Fruit fly (Drosophila melanogaster): ENCODE measurements around the gene bond.

bond gene

DNA sequence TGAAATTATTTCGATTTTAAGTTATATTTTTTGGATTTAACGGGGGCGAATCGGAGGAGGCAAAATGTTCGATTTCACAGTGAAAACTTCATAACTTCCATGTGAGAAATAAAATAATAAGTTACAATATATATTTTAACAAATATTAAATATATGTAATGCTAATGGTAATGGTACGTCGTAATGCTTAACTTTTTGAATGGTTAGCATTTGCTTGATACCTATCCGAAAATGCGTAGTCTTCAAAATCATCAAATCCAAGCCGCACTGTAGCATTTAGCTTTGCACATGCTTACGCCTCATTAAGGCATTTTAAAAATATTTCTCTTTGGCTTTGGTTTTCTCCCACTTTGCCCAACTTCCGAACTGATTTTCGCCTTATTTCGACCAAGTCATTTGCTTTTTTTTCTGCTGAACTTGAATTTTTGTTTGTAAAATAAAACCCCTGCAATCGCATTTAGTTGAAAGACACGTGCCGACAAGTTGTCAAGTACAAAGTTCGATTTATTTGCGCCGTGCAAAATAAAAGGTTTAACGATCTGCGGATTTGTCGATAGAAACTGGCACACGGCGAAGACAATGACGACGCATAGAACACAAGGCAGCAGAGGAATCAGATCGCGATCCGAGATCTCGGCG, 7.6 kb upstream of the bond start:
- TF ChIP-seq Fer1 (GFP tag; optimal IDR thresholded peaks at IDR 0.05) (peak; percentile 5), lov (optimal IDR thresholded peaks at IDR 0.05) (no peak), lov (GFP tag; IDR thresholded peaks at IDR 0.05) (no peak), CG10959 (GFP tag; IDR thresholded peaks at IDR 0.05) (no peak), CG6272 (GFP tag; IDR thresholded peaks at IDR 0.05) (no peak), jumu (GFP tag; optimal IDR thresholded peaks at IDR 0.05) (no peak), CG7556 (GFP tag; optimal IDR thresholded peaks at IDR 0.05) (no peak), CG17328 (GFP tag; IDR thresholded peaks at IDR 0.05) (peak; percentile 34; the same call in 1 of the 2 replicates), prd (optimal IDR thresholded peaks at IDR 0.05) (no peak), prd (GFP tag; IDR thresholded peaks at IDR 0.05) (peak; percentile 49; the same call in 1 of the 3 replicates), Hr51 (GFP tag; optimal IDR thresholded peaks at IDR 0.05) (peak in 1 of 2 experiments; percentile 46), Ptx1 (GFP tag; IDR thresholded peaks at IDR 0.05) (peak; percentile 45; the same call in 1 of the 2 replicates), unc-4 (GFP tag; IDR thresholded peaks at IDR 0.05; ENCODE audit: partially characterized antibody) (no peak), gem (tag; optimal IDR thresholded peaks at IDR 0.05) (peak; percentile 46), wor (GFP tag; IDR thresholded peaks at IDR 0.05) (no peak), hkb (optimal IDR thresholded peaks at IDR 0.05) (no peak), hkb (GFP tag; IDR thresholded peaks at IDR 0.05) (peak; percentile 20; the same call in 1 of the 2 replicates), sc (optimal IDR thresholded peaks at IDR 0.05) (no peak), sc (GFP tag; optimal IDR thresholded peaks at IDR 0.05) (no peak), Stat92E (GFP tag; optimal IDR thresholded peaks at IDR 0.05) (no peak), CG1603 (tag; optimal IDR thresholded peaks at IDR 0.05) (no peak), CG16863 (GFP tag; optimal IDR thresholded peaks at IDR 0.05) (no peak), chn (GFP tag; optimal IDR thresholded peaks at IDR 0.05) (no peak), CG4360 (GFP tag; IDR thresholded peaks at IDR 0.05) (no peak), disco-r (GFP tag; optimal IDR thresholded peaks at IDR 0.05) (no peak), Dbx (GFP tag; IDR thresholded peaks at IDR 0.05) (no peak), Oaz (GFP tag; IDR thresholded peaks at IDR 0.05) (no peak), Camta (GFP tag; optimal IDR thresholded peaks at IDR 0.05) (no peak), Side (GFP tag; optimal IDR thresholded peaks at IDR 0.05) (no peak), CG11085 (GFP tag; IDR thresholded peaks at IDR 0.05) (no peak), CG12744 (GFP tag; optimal IDR thresholded peaks at IDR 0.05) (no peak), pros (GFP tag; optimal IDR thresholded peaks at IDR 0.05) (no peak), CG32767 (GFP tag; IDR thresholded peaks at IDR 0.05) (no peak), CG12659 (GFP tag; optimal IDR thresholded peaks at IDR 0.05) (no peak), CG7987 (GFP tag; optimal IDR thresholded peaks at IDR 0.05) (no peak), cato (GFP tag; optimal IDR thresholded peaks at IDR 0.05; ENCODE audit: borderline replicate concordance) (no peak), Dp (GFP tag; optimal IDR thresholded peaks at IDR 0.05) (no peak), stc (GFP tag; IDR thresholded peaks at IDR 0.05) (peak; percentile 67), ewg (GFP tag; optimal IDR thresholded peaks at IDR 0.05) (no peak), ftz-f1 (GFP tag; optimal IDR thresholded peaks at IDR 0.05) (no peak), CG14050 (GFP tag; IDR thresholded peaks at IDR 0.05) (peak; percentile 45; the same call in 1 of the 3 replicates), dpn (GFP tag; optimal IDR thresholded peaks at IDR 0.05) (peak in 1 of 2 experiments; percentile 22), Ssrp (tag; optimal IDR thresholded peaks at IDR 0.05) (no peak), sob (GFP tag; IDR thresholded peaks at IDR 0.05) (no peak), CG2678 (tag; optimal IDR thresholded peaks at IDR 0.05) (peak; percentile 39), tna (GFP tag; IDR thresholded peaks at IDR 0.05; ENCODE audit: partially characterized antibody) (no peak), CG1792 (GFP tag; optimal IDR thresholded peaks at IDR 0.05) (no peak), CG32772 (GFP tag; IDR thresholded peaks at IDR 0.05) (0 out of 2 replicates have a peak, but pooled peaks have one; percentile 22), shn (GFP tag; optimal IDR thresholded peaks at IDR 0.05) (no peak), gsb (GFP tag; IDR thresholded peaks at IDR 0.05) (no peak), CG6813 (GFP tag; optimal IDR thresholded peaks at IDR 0.05) (no peak)

All from whole organism, embryonic.